Worm (Caenorhabditis elegans) whole organism, midembryonic: Measurements from ENCODE around the gene ugt-24.
"Not testable (repeated sequence)": the region's sequence is repeated elsewhere in the genome, so short reads cannot be mapped to it uniquely, and the experiment has no call there.

Experiments used
- T22C8.4 ChIP-seq: fragments of 200-800 bp; sonication (Bioruptor generic); IDR thresholded peaks from 2 replicates; pipeline ENCODE4 v1.3.6; 2022; ENCODE audit warnings: missing genetic modification characterization, missing compliant biosample characterization
- cog-1 ChIP-seq: sonication (generic microtip); optimal IDR thresholded peaks from 2 replicates; lab custom pipeline; 2016; ENCODE audit warnings: missing genetic modification characterization, missing compliant biosample characterization
- flt-1 ChIP-seq: fragments of 200-800 bp; sonication (Bioruptor generic); IDR thresholded peaks from 2 replicates; pipeline ENCODE4 v1.3.6; 2022; ENCODE audit warnings: missing genetic modification characterization, missing compliant biosample characterization
- klf-2 ChIP-seq: fragments of 200-800 bp; sonication (Bioruptor generic); conservative IDR thresholded peaks from 2 replicates; pipeline ENCODE4 v1.3.6; 2022; ENCODE audit warnings: missing genetic modification reagents, missing genetic modification characterization, missing compliant biosample characterization
- med-1 ChIP-seq: sonication (generic microtip); optimal IDR thresholded peaks from 2 replicates; lab custom pipeline; 2017; ENCODE audit warnings: missing genetic modification characterization, mild to moderate bottlenecking, missing compliant biosample characterization, antibody characterized with exemption, missing genetic modification reagents; ENCODE audit not compliant: insufficient read depth
- ref-1 ChIP-seq: fragments of 200-800 bp; sonication (Bioruptor generic); conservative IDR thresholded peaks from 2 replicates; pipeline ENCODE4 v1.3.6; 2022; ENCODE audit warnings: missing genetic modification reagents, missing genetic modification characterization, missing compliant biosample characterization
- tab-1 ChIP-seq: fragments of 200-800 bp; sonication (Bioruptor generic); IDR thresholded peaks from 2 replicates; pipeline ENCODE4 v1.3.6; 2022; ENCODE audit warnings: missing genetic modification characterization, missing compliant biosample characterization
- ztf-23 ChIP-seq: fragments of 200-800 bp; sonication (Bioruptor generic); IDR thresholded peaks from 2 replicates; pipeline ENCODE4 v1.3.6; 2022; ENCODE audit warnings: missing genetic modification reagents, missing genetic modification characterization, missing compliant biosample characterization
- ztf-29 ChIP-seq: fragments of 200-800 bp; sonication (Bioruptor generic); IDR thresholded peaks from 2 replicates; pipeline ENCODE4 v1.3.6; 2022; ENCODE audit warnings: missing genetic modification reagents, missing genetic modification characterization, missing compliant biosample characterization

- TF ChIP-seq flt-1 (GFP tag; lab: Robert Waterston, UW); tab-1; ref-1 (GFP tag; lab: Robert Waterston, UW); ztf-23 (GFP tag; lab: Robert Waterston, UW); T22C8.4; klf-2 (GFP tag; lab: Robert Waterston, UW); med-1 (GFP tag; lab: Kevin White, UChicago); ztf-29 (GFP tag; lab: Robert Waterston, UW); cog-1 (tag; lab: Kevin White, UChicago): not testable (repeated sequence)
These were observed 42.5 kb upstream of the ugt-24 start, which contains the start of gene T13A10.2 for ce11 chrIV:6253000-6253399.
